Fruit fly (Drosophila melanogaster): ENCODE results near the gene KrT95D.
A peak's percentile ranks its signal among the peaks of the same experiment; 100 is the strongest.

Gene KrT95D

dm6 chr3R:24031825-24032523 lies at the start of gene KrT95D, which contains the start of gene Mettl3 (continued):
- TF ChIP-seq Abd-B (GFP tag; optimal IDR thresholded peaks at IDR 0.05) (peak; percentile 20), Dref (GFP tag; IDR thresholded peaks at IDR 0.05) (no peak), CG14441 (GFP tag; IDR thresholded peaks at IDR 0.05) (no peak), gro (GFP tag; optimal IDR thresholded peaks at IDR 0.05) (peak; percentile 22), Dad (GFP tag; optimal IDR thresholded peaks at IDR 0.05) (peak; percentile 10), CG13894 (tag; optimal IDR thresholded peaks at IDR 0.05) (no peak), slou (GFP tag; optimal IDR thresholded peaks at IDR 0.05) (no peak), CG11723 (GFP tag; optimal IDR thresholded peaks at IDR 0.05) (no peak), tll (GFP tag; optimal IDR thresholded peaks at IDR 0.05) (no peak), CG4282 (GFP tag; optimal IDR thresholded peaks at IDR 0.05) (no peak), cad (GFP tag; optimal IDR thresholded peaks at IDR 0.05) (no peak), Ets65A (GFP tag) (peak; percentile 88), BEAF-32 (GFP tag; optimal IDR thresholded peaks at IDR 0.05) (peak; percentile 56), ap (GFP tag; IDR thresholded peaks at IDR 0.05) (no peak), onecut (GFP tag; IDR thresholded peaks at IDR 0.05) (peak; percentile 21; the same call in 1 of the 2 replicates), CG6854 (GFP tag; optimal IDR thresholded peaks at IDR 0.05) (no peak), Myb (GFP tag; optimal IDR thresholded peaks at IDR 0.05) (no peak), toy (GFP tag; IDR thresholded peaks at IDR 0.05) (no peak), aop (GFP tag; IDR thresholded peaks at IDR 0.05) (no peak), CG13775 (GFP tag; optimal IDR thresholded peaks at IDR 0.05) (no peak), Ets97D (GFP tag; optimal IDR thresholded peaks at IDR 0.05) (peak; percentile 77), tx (GFP tag; optimal IDR thresholded peaks at IDR 0.05) (no peak), CG31224 (GFP tag; IDR thresholded peaks at IDR 0.05) (no peak), kni (GFP tag; optimal IDR thresholded peaks at IDR 0.05) (peak; percentile 11), CG31365 (tag; optimal IDR thresholded peaks at IDR 0.05) (no peak), Drgx (GFP tag; IDR thresholded peaks at IDR 0.05) (no peak), gem (tag; optimal IDR thresholded peaks at IDR 0.05) (peak; percentile 32), CG14710 (tag; optimal IDR thresholded peaks at IDR 0.05) (peak; percentile 72), CG17612 (GFP tag; IDR thresholded peaks at IDR 0.05) (no peak), CG11695 (GFP tag; IDR thresholded peaks at IDR 0.05) (no peak), CG15514 (GFP tag; optimal IDR thresholded peaks at IDR 0.05) (peak; percentile 59), Chrac-16 (GFP tag; optimal IDR thresholded peaks at IDR 0.05) (no peak), CG4854 (GFP tag; optimal IDR thresholded peaks at IDR 0.05) (no peak), NK7.1 (GFP tag; optimal IDR thresholded peaks at IDR 0.05) (no peak), CG6654 (GFP tag; optimal IDR thresholded peaks at IDR 0.05) (no peak), Scr (GFP tag; IDR thresholded peaks at IDR 0.05; ENCODE audit: partially characterized antibody) (peak; percentile 11; the same call in 1 of the 2 replicates), Nf-YB (GFP tag; optimal IDR thresholded peaks at IDR 0.05) (peak; percentile 23), corto (GFP tag; optimal IDR thresholded peaks at IDR 0.05) (no peak), CG3281 (GFP tag; optimal IDR thresholded peaks at IDR 0.05) (no peak), CG3407 (GFP tag; optimal IDR thresholded peaks at IDR 0.05) (no peak), Hsf (GFP tag; optimal IDR thresholded peaks at IDR 0.05) (peak; percentile 4), crc (GFP tag; optimal IDR thresholded peaks at IDR 0.05) (no peak), CG12391 (tag; optimal IDR thresholded peaks at IDR 0.05) (peak; percentile 50), sug (tag; optimal IDR thresholded peaks at IDR 0.05) (peak; percentile 22), CG11504 (tag; optimal IDR thresholded peaks at IDR 0.05) (peak; percentile 94), MTF-1 (GFP tag; optimal IDR thresholded peaks at IDR 0.05; ENCODE audit: borderline replicate concordance) (no peak), nau (GFP tag; optimal IDR thresholded peaks at IDR 0.05) (no peak), zen (tag; optimal IDR thresholded peaks at IDR 0.05) (peak; percentile 0), gfzf (GFP tag; optimal IDR thresholded peaks at IDR 0.05) (peak; percentile 91), sob (GFP tag; IDR thresholded peaks at IDR 0.05) (0 out of 2 replicates have a peak, but pooled peaks have one; percentile 47)

All from whole organism, embryonic.